Fruit fly (Drosophila melanogaster): ENCODE results near the gene CG14316.
A peak's percentile ranks its signal among the peaks of the same experiment; 100 is the strongest.

CG14316 gene

dm6 chr3R:18169982-18170531, 18.1 kb downstream of the CG14316 start:
- TF ChIP-seq z (GFP tag; IDR thresholded peaks at IDR 0.05) (0 out of 3 replicates have a peak, but pooled peaks have one; percentile 61), Lpt (GFP tag; optimal IDR thresholded peaks at IDR 0.05) (no peak), insv (GFP tag; optimal IDR thresholded peaks at IDR 0.05) (peak in 1 of 2 experiments; percentile 95), chinmo (GFP tag; IDR thresholded peaks at IDR 0.05; ENCODE audit: partially characterized antibody) (0 out of 4 replicates have a peak, but pooled peaks have one; percentile 70), Pdp1 (GFP tag; optimal IDR thresholded peaks at IDR 0.05) (peak in 1 of 2 experiments; percentile 46), tio (GFP tag; optimal IDR thresholded peaks at IDR 0.05) (no peak), CG6175 (GFP tag; IDR thresholded peaks at IDR 0.05) (0 out of 3 replicates have a peak, but pooled peaks have one; percentile 21), GATAe (GFP tag; conservative IDR thresholded peaks at IDR 0.05) (peak; percentile 93), CG2678 (tag; optimal IDR thresholded peaks at IDR 0.05) (peak; percentile 25), eyg (GFP tag; optimal IDR thresholded peaks at IDR 0.05) (no peak), zen (tag; optimal IDR thresholded peaks at IDR 0.05) (peak; percentile 92), disco-r (GFP tag; optimal IDR thresholded peaks at IDR 0.05) (no peak), lab (GFP tag; optimal IDR thresholded peaks at IDR 0.05) (peak; percentile 73), pros (GFP tag; optimal IDR thresholded peaks at IDR 0.05) (peak; percentile 51), CG1233 (GFP tag; optimal IDR thresholded peaks at IDR 0.05) (no peak), ase (GFP tag; IDR thresholded peaks at IDR 0.05) (no peak), D19B (GFP tag; optimal IDR thresholded peaks at IDR 0.05) (no peak), Dll (GFP tag; IDR thresholded peaks at IDR 0.05; ENCODE audit: partially characterized antibody) (peak; percentile 33; the same call in 1 of the 4 replicates), hbn (GFP tag; IDR thresholded peaks at IDR 0.05; ENCODE audit: partially characterized antibody) (peak; percentile 27; the same call in 1 of the 2 replicates), eve (GFP tag; optimal IDR thresholded peaks at IDR 0.05) (no peak), Dek (tag; optimal IDR thresholded peaks at IDR 0.05) (peak; percentile 0), CG18599 (GFP tag; optimal IDR thresholded peaks at IDR 0.05) (peak; percentile 13), CG9932 (GFP tag; IDR thresholded peaks at IDR 0.05) (no peak), CG6654 (GFP tag; optimal IDR thresholded peaks at IDR 0.05) (no peak), gro (GFP tag; optimal IDR thresholded peaks at IDR 0.05) (peak; percentile 26), D19A (tag; optimal IDR thresholded peaks at IDR 0.05) (peak; percentile 45), cg (GFP tag; optimal IDR thresholded peaks at IDR 0.05) (peak; percentile 56), Atf3 (GFP tag; optimal IDR thresholded peaks at IDR 0.05) (no peak), Trl (optimal IDR thresholded peaks at IDR 0.05) (peak; percentile 75 to 76), Trl (GFP tag; optimal IDR thresholded peaks at IDR 0.05) (no peak), mirr (GFP tag; optimal IDR thresholded peaks at IDR 0.05) (peak; percentile 88), Elba2 (GFP tag; optimal IDR thresholded peaks at IDR 0.05) (peak; percentile 85), chm (GFP tag; IDR thresholded peaks at IDR 0.05) (0 out of 2 replicates have a peak, but pooled peaks have one; percentile 9), crol (GFP tag; IDR thresholded peaks at IDR 0.05) (peak; percentile 75), sc (optimal IDR thresholded peaks at IDR 0.05) (no peak), sc (GFP tag; optimal IDR thresholded peaks at IDR 0.05) (no peak), CG9437 (GFP tag; optimal IDR thresholded peaks at IDR 0.05) (peak; percentile 94), CG12769 (tag; optimal IDR thresholded peaks at IDR 0.05) (peak; percentile 54), exex (tag; optimal IDR thresholded peaks at IDR 0.05) (peak; percentile 95), kni (GFP tag; optimal IDR thresholded peaks at IDR 0.05) (peak; percentile 20), nerfin-2 (GFP tag; IDR thresholded peaks at IDR 0.05; ENCODE audit: partially characterized antibody) (peak; percentile 31; the same call in 1 of the 2 replicates), pzg (GFP tag; optimal IDR thresholded peaks at IDR 0.05) (peak; percentile 3), CG33213 (GFP tag; optimal IDR thresholded peaks at IDR 0.05) (no peak), CG33557 (GFP tag; optimal IDR thresholded peaks at IDR 0.05) (no peak)

Measured in whole organism, embryonic.